Fruit fly (Drosophila melanogaster): ENCODE measurements around the gene CG14022.

Gene CG14022

dm6 chr2L:5332574-5332973 lies 3.9 kb upstream of the CG14022 start:
- TF ChIP-seq CG17801 (GFP tag; optimal IDR thresholded peaks at IDR 0.05; ENCODE audit: partially characterized antibody), result no peak

- TF ChIP-seq CG17801 (GFP tag; optimal IDR thresholded peaks at IDR 0.05; ENCODE audit: partially characterized antibody), result no peak
Measured at dm6 chr2L:5329557-5329956, 878 bp upstream of the CG14022 start, which contains the start of gene TotM. Gene TotM, plus strand, starts transcription at chr2L:5329857.

- no peak for TF ChIP-seq CG17801 (GFP tag; optimal IDR thresholded peaks at IDR 0.05; ENCODE audit: partially characterized antibody)
Measured at dm6 chr2L:5327266-5327621, 1.4 kb downstream of the CG14022 start.

- TF ChIP-seq CG17801 (GFP tag; optimal IDR thresholded peaks at IDR 0.05; ENCODE audit: partially characterized antibody), result peak; percentile 5
Measured at dm6 chr2L:5326414-5327265, 2.0 kb downstream of the CG14022 start, which contains the start of the genes Ncoa6 and cype. Gene Ncoa6, minus strand, starts transcription at chr2L:5326683. Gene cype, plus strand, starts transcription at chr2L:5327227.

- TF ChIP-seq CG17801 (GFP tag; optimal IDR thresholded peaks at IDR 0.05; ENCODE audit: partially characterized antibody), result peak; percentile 88
Measured at dm6 chr2L:5324958-5325850, 3.5 kb downstream of the CG14022 start.

- no peak for TF ChIP-seq CG17801 (GFP tag; optimal IDR thresholded peaks at IDR 0.05; ENCODE audit: partially characterized antibody)
Measured at dm6 chr2L:5321014-5321413, 7.7 kb downstream of the CG14022 start.

dm6 chr2L:5320063-5320462 lies 8.6 kb downstream of the CG14022 start:
- no peak for TF ChIP-seq CG17801 (GFP tag; optimal IDR thresholded peaks at IDR 0.05; ENCODE audit: partially characterized antibody)

dm6 chr2L:5314630-5315159 lies 14.0 kb downstream of the CG14022 start, which contains the start of gene CG14024:
Gene CG14024, minus strand, starts transcription at chr2L:5314895.
- TF ChIP-seq CG17801 (GFP tag; optimal IDR thresholded peaks at IDR 0.05; ENCODE audit: partially characterized antibody), result no peak

dm6 chr2L:5309369-5309768 lies 19.3 kb downstream of the CG14022 start:
- no peak for TF ChIP-seq CG17801 (GFP tag; optimal IDR thresholded peaks at IDR 0.05; ENCODE audit: partially characterized antibody)

- no peak for TF ChIP-seq CG17801 (GFP tag; optimal IDR thresholded peaks at IDR 0.05; ENCODE audit: partially characterized antibody)
Measured at dm6 chr2L:5306373-5306997, 22.2 kb downstream of the CG14022 start.

dm6 chr2L:5305240-5305875 lies 23.3 kb downstream of the CG14022 start:
- peak; percentile 46 for TF ChIP-seq CG17801 (GFP tag; optimal IDR thresholded peaks at IDR 0.05; ENCODE audit: partially characterized antibody)

dm6 chr2L:5304367-5304766 lies 24.3 kb downstream of the CG14022 start:
- TF ChIP-seq CG17801 (GFP tag; optimal IDR thresholded peaks at IDR 0.05; ENCODE audit: partially characterized antibody), result no peak

- TF ChIP-seq CG17801 (GFP tag; optimal IDR thresholded peaks at IDR 0.05; ENCODE audit: partially characterized antibody), result peak; percentile 68
Measured at dm6 chr2L:5303044-5303904, 25.4 kb downstream of the CG14022 start.

dm6 chr2L:5302692-5303043 lies 26.0 kb downstream of the CG14022 start:
- TF ChIP-seq CG17801 (GFP tag; optimal IDR thresholded peaks at IDR 0.05; ENCODE audit: partially characterized antibody), result no peak
